Worm (Caenorhabditis elegans) whole organism, early embryonic: Measurements from ENCODE around the gene czw-1.

Source experiments
- B0310.2 ChIP-seq: sonication (generic microtip); optimal IDR thresholded peaks from 2 replicates; lab custom pipeline; 2016; ENCODE audit warnings: mild to moderate bottlenecking, missing genetic modification characterization, missing compliant biosample characterization
- F13C5.2 ChIP-seq: sonication (generic microtip); optimal IDR thresholded peaks from 2 replicates; lab custom pipeline; 2017; ENCODE audit warnings: mild to moderate bottlenecking, missing genetic modification characterization, inconsistent platforms, missing compliant biosample characterization
- aly-1 ChIP-seq: sonication (generic microtip); optimal IDR thresholded peaks from 2 replicates; lab custom pipeline; 2016; ENCODE audit warnings: missing genetic modification characterization, missing compliant biosample characterization
- ama-1 ChIP-seq: fragments of 150-350 bp; optimal IDR thresholded peaks from 2 replicates; lab custom pipeline; 2014
- ceh-13 ChIP-seq: fragments of 200-800 bp; sonication (Bioruptor generic); optimal IDR thresholded peaks from 2 replicates; lab custom pipeline; 2018; ENCODE audit warnings: mild to moderate bottlenecking, missing genetic modification characterization, missing compliant biosample characterization
- ceh-36 ChIP-seq: sonication (generic microtip); optimal IDR thresholded peaks from 2 replicates; lab custom pipeline; 2016; ENCODE audit warnings: missing genetic modification characterization, inconsistent platforms, missing compliant biosample characterization
- ets-7 ChIP-seq: sonication (generic microtip); optimal IDR thresholded peaks from 2 replicates; lab custom pipeline; 2016; ENCODE audit warnings: missing genotype, missing genetic modification characterization, missing compliant biosample characterization
- flt-1 ChIP-seq: fragments of 200-800 bp; sonication (Bioruptor generic); IDR thresholded peaks from 2 replicates; pipeline ENCODE4 v1.3.6; 2022; ENCODE audit warnings: missing genetic modification characterization, missing compliant biosample characterization
- hmbx-1 ChIP-seq: sonication (generic microtip); optimal IDR thresholded peaks from 2 replicates; lab custom pipeline; 2016; ENCODE audit warnings: mild to moderate bottlenecking, missing genetic modification characterization, missing compliant biosample characterization
- hmg-4 ChIP-seq: fragments of 200-800 bp; sonication (Bioruptor generic); optimal IDR thresholded peaks from 2 replicates; lab custom pipeline; 2018; ENCODE audit warnings: mild to moderate bottlenecking, missing genetic modification characterization, missing compliant biosample characterization
- hnd-1 ChIP-seq: sonication (generic microtip); optimal IDR thresholded peaks from 2 replicates; lab custom pipeline; 2016; ENCODE audit warnings: missing genetic modification characterization, missing compliant biosample characterization
- pes-1 ChIP-seq: fragments of 200-800 bp; sonication (Bioruptor generic); IDR thresholded peaks from 2 replicates; pipeline ENCODE4 v1.3.6; 2022; ENCODE audit warnings: missing genetic modification reagents, missing genetic modification characterization, missing compliant biosample characterization
- scrt-1 ChIP-seq: fragments of 200-800 bp; sonication (Bioruptor generic); IDR thresholded peaks from 2 replicates; pipeline ENCODE4 v1.3.6; 2022; ENCODE audit warnings: missing genetic modification characterization, missing compliant biosample characterization
- sea-1 ChIP-seq: fragments of 200-800 bp; sonication (Bioruptor generic); conservative IDR thresholded peaks from 2 replicates; pipeline ENCODE4 v1.3.6; 2022; ENCODE audit warnings: missing genetic modification characterization, missing compliant biosample characterization
- tbx-11 ChIP-seq: fragments of 200-800 bp; sonication (Bioruptor generic); IDR thresholded peaks from 2 replicates; pipeline ENCODE4 v1.3.6; 2022; ENCODE audit warnings: missing genetic modification characterization, missing compliant biosample characterization
- tbx-37 ChIP-seq: fragments of 200-800 bp; sonication (Bioruptor generic); conservative IDR thresholded peaks from 2 replicates; pipeline ENCODE4 v1.3.6; 2022; ENCODE audit warnings: missing genetic modification reagents, missing genetic modification characterization, missing compliant biosample characterization
- tra-4 ChIP-seq: sonication (generic microtip); optimal IDR thresholded peaks from 2 replicates; lab custom pipeline; 2017; ENCODE audit warnings: missing genetic modification characterization, missing compliant biosample characterization

The czw-1 gene

DNA sequence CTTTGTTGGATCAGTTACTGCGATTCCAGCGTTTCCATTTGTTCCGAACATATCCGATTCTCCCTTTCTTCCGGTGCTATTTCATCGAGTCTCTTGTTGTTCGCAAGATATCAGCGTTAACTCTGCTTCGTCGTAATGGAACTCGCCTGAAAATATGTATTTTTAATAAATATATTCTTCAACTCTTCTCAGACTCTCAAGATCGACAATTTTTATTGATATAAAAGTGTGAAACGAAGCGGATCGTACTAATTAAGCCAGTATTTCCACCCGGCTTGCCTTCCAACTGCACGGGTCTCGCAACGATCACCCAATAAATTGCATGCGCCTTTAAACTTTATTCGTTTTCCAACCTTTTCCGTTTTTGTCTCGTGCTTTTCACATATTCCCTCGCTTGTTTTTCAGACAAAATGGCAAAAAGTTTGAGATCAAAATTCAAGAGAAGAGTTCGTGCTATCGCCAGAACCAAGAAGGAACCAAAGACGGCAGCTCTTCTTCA lies 22.6 kb downstream of the czw-1 start, which contains the start of the genes xpo-3 and C49H3.3:
Gene xpo-3, minus strand, starts transcription at position 51 of the 499 bp plus-strand sequence.
Gene C49H3.3, plus strand, starts transcription at position 369 of the 499 bp plus-strand sequence.
- TF ChIP-seq aly-1 (no peak), ceh-13 (GFP tag; lab: Kevin White, UChicago) (no peak), tra-4 (tag; lab: Kevin White, UChicago) (no peak), hnd-1 (tag; lab: Kevin White, UChicago) (no peak), ama-1 (lab: Kevin White, UChicago) (no peak), B0310.2 (tag; lab: Kevin White, UChicago) (no peak)

ce11 chrIV:7920126-7920525 lies 26.5 kb downstream of the czw-1 start, which contains the start of gene C49H3.16:
TSS of gene C49H3.16 (plus strand) at chrIV:7920426.
- TF ChIP-seq tbx-11 (GFP tag; lab: Robert Waterston, UW) (no peak), tbx-37 (GFP tag; lab: Robert Waterston, UW) (no peak), ets-7 (tag; lab: Kevin White, UChicago) (no peak), pes-1 (GFP tag; lab: Robert Waterston, UW) (no peak), tra-4 (tag; lab: Kevin White, UChicago) (no peak), sea-1 (GFP tag; lab: Robert Waterston, UW) (no peak), ceh-13 (GFP tag; lab: Kevin White, UChicago) (no peak), hnd-1 (tag; lab: Kevin White, UChicago) (no peak), ama-1 (lab: Kevin White, UChicago) (no peak), aly-1 (no peak), B0310.2 (tag; lab: Kevin White, UChicago) (no peak), F13C5.2 (tag; lab: Kevin White, UChicago) (no peak)

DNA sequence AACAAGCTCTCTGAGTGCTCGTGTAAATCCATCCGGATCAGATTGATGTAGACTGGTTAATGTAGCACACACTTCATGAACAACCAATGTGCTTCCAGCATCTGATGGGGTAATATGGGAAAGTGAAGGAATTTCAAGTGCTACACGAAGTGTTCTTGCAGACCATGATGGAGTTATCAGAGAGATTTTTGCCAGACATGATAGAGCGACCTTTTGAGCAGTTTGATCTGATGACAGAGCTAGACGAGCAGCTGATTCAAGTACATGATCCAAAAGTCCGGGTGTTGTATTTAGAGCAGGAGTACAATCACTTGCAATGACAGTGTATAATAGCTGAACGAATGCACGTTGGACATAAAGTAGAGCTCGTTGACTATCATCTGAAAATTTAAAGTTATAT lies 28.7 kb downstream of the czw-1 start:
- TF ChIP-seq ceh-36 (tag; lab: Kevin White, UChicago) (no peak), tra-4 (tag; lab: Kevin White, UChicago) (no peak), flt-1 (GFP tag; lab: Robert Waterston, UW) (no peak), B0310.2 (tag; lab: Kevin White, UChicago) (no peak), F13C5.2 (tag; lab: Kevin White, UChicago) (no peak), ets-7 (tag; lab: Kevin White, UChicago) (no peak), scrt-1 (no peak), tbx-11 (GFP tag; lab: Robert Waterston, UW) (no peak)

DNA sequence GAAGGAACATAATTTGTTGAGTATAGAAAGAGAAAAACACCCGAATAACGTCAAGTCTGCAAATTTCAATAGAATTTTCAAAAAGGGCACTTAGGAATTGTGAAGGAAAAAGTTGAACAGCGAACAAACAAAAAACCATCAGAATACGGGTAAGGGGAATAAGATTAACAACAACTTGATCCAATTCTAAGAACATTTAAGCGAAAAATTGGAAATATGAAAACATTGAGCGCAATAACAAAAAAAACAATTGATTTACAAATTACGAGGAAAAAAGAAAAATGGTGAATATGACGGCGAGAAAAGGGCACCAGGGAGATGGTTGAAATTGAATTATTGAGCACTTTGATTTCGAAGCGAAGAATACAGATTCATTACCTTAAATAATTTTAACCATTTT lies 29.7 kb downstream of the czw-1 start:
- TF ChIP-seq ceh-13 (GFP tag; lab: Kevin White, UChicago) (no peak), tbx-11 (GFP tag; lab: Robert Waterston, UW) (no peak), tbx-37 (GFP tag; lab: Robert Waterston, UW) (no peak), aly-1 (no peak), ceh-36 (tag; lab: Kevin White, UChicago) (no peak)

ce11 chrIV:7914991-7915390 lies 31.6 kb downstream of the czw-1 start, which contains the start of gene C49H3.4:
TSS of gene C49H3.4 (plus strand) at chrIV:7915291.
- no peak for TF ChIP-seq aly-1
- no peak for TF ChIP-seq tra-4 (tag; lab: Kevin White, UChicago)
- no peak for TF ChIP-seq hnd-1 (tag; lab: Kevin White, UChicago)
- TF ChIP-seq tbx-11 (GFP tag; lab: Robert Waterston, UW): no peak
- TF ChIP-seq hmg-4 (GFP tag; lab: Kevin White, UChicago): no peak
- no peak for TF ChIP-seq tbx-37 (GFP tag; lab: Robert Waterston, UW)
- no peak for TF ChIP-seq ets-7 (tag; lab: Kevin White, UChicago)
- TF ChIP-seq ama-1 (lab: Kevin White, UChicago): no peak

ce11 chrIV:7910197-7910735 lies 36.4 kb downstream of the czw-1 start, which contains the start of the genes npp-27 and ntl-4:
TSS of gene npp-27 (minus strand) at chrIV:7910247.
TSS of gene ntl-4 (plus strand) at chrIV:7910575.
- TF ChIP-seq ets-7 (tag; lab: Kevin White, UChicago) (no peak), B0310.2 (tag; lab: Kevin White, UChicago) (no peak), flt-1 (GFP tag; lab: Robert Waterston, UW) (no peak), hmbx-1 (tag; lab: Kevin White, UChicago) (no peak), tbx-37 (GFP tag; lab: Robert Waterston, UW) (no peak), hmg-4 (GFP tag; lab: Kevin White, UChicago) (no peak), F13C5.2 (tag; lab: Kevin White, UChicago) (no peak), hnd-1 (tag; lab: Kevin White, UChicago) (no peak), scrt-1 (no peak), sea-1 (GFP tag; lab: Robert Waterston, UW) (no peak), ceh-13 (GFP tag; lab: Kevin White, UChicago) (no peak), ceh-36 (tag; lab: Kevin White, UChicago) (no peak), aly-1 (no peak), pes-1 (GFP tag; lab: Robert Waterston, UW) (no peak), tbx-11 (GFP tag; lab: Robert Waterston, UW) (no peak), tra-4 (tag; lab: Kevin White, UChicago) (no peak), ama-1 (lab: Kevin White, UChicago) (no peak)

- TF ChIP-seq hnd-1 (tag; lab: Kevin White, UChicago) (no peak), hmg-4 (GFP tag; lab: Kevin White, UChicago) (peak; percentile 31), ets-7 (tag; lab: Kevin White, UChicago) (no peak)
These were observed 37.0 kb downstream of the czw-1 start for ce11 chrIV:7909455-7910141.
